Worm (Caenorhabditis elegans): ENCODE results near the gene osm-6.

DNA sequence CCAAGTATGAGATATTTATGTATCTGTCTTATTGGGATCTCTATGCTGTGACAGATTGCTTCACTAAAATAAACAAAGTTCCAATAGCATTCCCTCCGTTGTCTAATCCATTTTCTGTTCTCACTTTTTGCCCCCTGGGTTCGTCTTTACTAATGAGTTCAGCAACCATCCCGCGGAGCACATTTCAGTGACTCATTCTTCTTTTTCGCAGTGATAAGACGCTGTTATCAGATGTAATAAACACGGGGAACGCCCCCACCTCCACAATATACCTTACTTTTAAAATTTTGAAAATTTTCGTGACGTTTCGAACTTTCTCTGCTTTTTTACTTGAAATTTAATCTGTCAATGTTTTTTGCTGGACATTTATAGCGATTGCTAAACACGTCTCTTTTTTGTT is 27.1 kb downstream of the osm-6 start:
- TF ChIP-seq him-1 (tag; optimal IDR thresholded peaks at IDR 0.05) (no peak), dao-5 (tag; optimal IDR thresholded peaks at IDR 0.05) (no peak)

Measured in whole organism, L4/young adult.